Worm (Caenorhabditis elegans) whole organism, L1 larva: Measurements from ENCODE around the gene acp-1.
A peak's percentile ranks its signal among the peaks of the same experiment; 100 is the strongest.

Source experiments
- elt-2 ChIP-seq: sonication (generic microtip); optimal IDR thresholded peaks from 2 replicates; lab custom pipeline; 2016; ENCODE audit warnings: missing genetic modification characterization, mild to moderate bottlenecking, inconsistent platforms, missing compliant biosample characterization, missing genetic modification reagents
- jun-1 ChIP-seq: fragments of 150-350 bp; optimal IDR thresholded peaks from 2 replicates; lab custom pipeline; 2014; ENCODE audit warnings: missing biosample characterization, missing genetic modification reagents, missing genetic modification characterization
- lin-35 ChIP-seq, 2 experiments: fragments of 150-350 bp; optimal IDR thresholded peaks; 2 replicates each; lab custom pipeline; 2014; ENCODE audit warnings: missing biosample characterization in 2 of 2, missing genetic modification characterization in 2 of 2, missing genetic modification reagents in 2 of 2
- nhr-12 ChIP-seq: sonication (generic microtip); optimal IDR thresholded peaks from 2 replicates; lab custom pipeline; 2017; ENCODE audit warnings: missing biosample characterization, missing genetic modification characterization

Gene acp-1

DNA sequence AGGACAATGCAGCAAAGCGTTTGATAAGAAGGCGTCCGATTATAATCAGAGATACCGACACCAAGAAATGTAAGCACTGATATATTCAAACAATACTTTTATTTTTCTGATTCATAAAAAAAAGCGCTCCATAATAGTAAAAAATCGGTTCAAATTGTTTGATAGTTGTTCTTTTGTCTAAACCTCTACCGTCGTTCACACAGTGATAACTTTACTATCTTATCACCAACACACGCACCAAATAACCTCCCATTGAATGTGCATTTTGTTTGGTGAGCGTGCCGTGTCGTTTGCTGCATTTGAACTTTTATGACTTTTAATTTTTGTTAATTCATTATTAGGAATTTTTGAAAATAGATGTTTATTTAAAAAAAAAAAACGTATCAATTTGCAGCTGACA is 51.1 kb downstream of the acp-1 start:
- peak; percentile 65 for TF ChIP-seq elt-2 (tag; lab: Kevin White, UChicago)
- no peak for TF ChIP-seq lin-35 (GFP tag; optimal IDR thresholded peaks at IDR 0.05; lab: Kevin White, UChicago)
- peak; percentile 8 for TF ChIP-seq jun-1 (tag; lab: Kevin White, UChicago)
- no peak for TF ChIP-seq nhr-12 (tag; lab: Kevin White, UChicago)
